Worm (Caenorhabditis elegans) whole organism, late embryonic: Measurements from ENCODE around the gene srd-40.

Source experiments
- C08G9.2 ChIP-seq: sonication (generic microtip); optimal IDR thresholded peaks from 2 replicates; lab custom pipeline; 2016; ENCODE audit warnings: mild to moderate bottlenecking, missing genetic modification characterization, moderate library complexity, missing compliant biosample characterization
- C38D4.7 ChIP-seq: fragments of 200-800 bp; sonication (Bioruptor generic); optimal IDR thresholded peaks from 2 replicates; lab custom pipeline; 2018; ENCODE audit warnings: mild to moderate bottlenecking, missing genetic modification characterization, moderate library complexity, missing compliant biosample characterization
- F13H6.1 ChIP-seq: sonication (generic microtip); optimal IDR thresholded peaks from 2 replicates; lab custom pipeline; 2016; ENCODE audit warnings: missing genetic modification characterization, missing compliant biosample characterization
- K09A11.1 ChIP-seq: sonication (generic microtip); optimal IDR thresholded peaks from 2 replicates; lab custom pipeline; 2017; ENCODE audit warnings: antibody characterized with exemption, mild to moderate bottlenecking, missing genetic modification characterization, missing compliant biosample characterization; ENCODE audit not compliant: insufficient read depth
- T23F11.4 ChIP-seq: fragments of 200-800 bp; sonication (Bioruptor generic); optimal IDR thresholded peaks from 2 replicates; lab custom pipeline; 2018; ENCODE audit warnings: mild to moderate bottlenecking, missing genetic modification characterization, missing compliant biosample characterization
- ahr-1 ChIP-seq: sonication (generic microtip); optimal IDR thresholded peaks from 2 replicates; lab custom pipeline; 2016; ENCODE audit warnings: missing genetic modification characterization, missing compliant biosample characterization
- ceh-14 ChIP-seq: sonication (generic microtip); optimal IDR thresholded peaks from 2 replicates; lab custom pipeline; 2016; ENCODE audit warnings: missing genotype, missing genetic modification characterization, missing compliant biosample characterization
- ceh-2 ChIP-seq: sonication (generic microtip); optimal IDR thresholded peaks from 2 replicates; lab custom pipeline; 2016; ENCODE audit warnings: missing genotype, missing genetic modification characterization, missing compliant biosample characterization
- ceh-22 ChIP-seq: sonication (generic microtip); optimal IDR thresholded peaks from 2 replicates; lab custom pipeline; 2017; ENCODE audit warnings: missing biosample characterization, missing genetic modification characterization
- ceh-34 ChIP-seq: sonication (generic microtip); optimal IDR thresholded peaks from 2 replicates; lab custom pipeline; 2016; ENCODE audit warnings: mild to moderate bottlenecking, missing genetic modification characterization, missing compliant biosample characterization
- ceh-45 ChIP-seq: fragments of 200-800 bp; sonication (Bioruptor generic); IDR thresholded peaks from 2 replicates; pipeline ENCODE4 v1.3.6; 2022; ENCODE audit warnings: missing genetic modification reagents, missing genetic modification characterization, missing compliant biosample characterization
- ceh-48 ChIP-seq: sonication (generic microtip); optimal IDR thresholded peaks from 2 replicates; lab custom pipeline; 2016; ENCODE audit warnings: missing genetic modification characterization, inconsistent platforms, missing compliant biosample characterization
- ceh-9 ChIP-seq: sonication (generic microtip); optimal IDR thresholded peaks from 2 replicates; lab custom pipeline; 2016; ENCODE audit warnings: mild to moderate bottlenecking, missing genetic modification characterization, inconsistent platforms, missing compliant biosample characterization
- che-1 ChIP-seq: sonication (generic microtip); optimal IDR thresholded peaks from 2 replicates; lab custom pipeline; 2016; ENCODE audit warnings: mild to moderate bottlenecking, missing genetic modification characterization, missing compliant biosample characterization
- dmd-4 ChIP-seq: sonication (generic microtip); optimal IDR thresholded peaks from 2 replicates; lab custom pipeline; 2016; ENCODE audit warnings: borderline replicate concordance, missing genetic modification characterization, missing compliant biosample characterization
- dve-1 ChIP-seq: sonication (generic microtip); optimal IDR thresholded peaks from 2 replicates; lab custom pipeline; 2017; ENCODE audit warnings: antibody characterized with exemption, mild to moderate bottlenecking, missing genetic modification characterization, missing compliant biosample characterization
- elt-4 ChIP-seq: sonication (generic microtip); optimal IDR thresholded peaks from 2 replicates; lab custom pipeline; 2016; ENCODE audit warnings: missing genetic modification characterization, missing compliant biosample characterization
- fkh-6 ChIP-seq: sonication (generic microtip); optimal IDR thresholded peaks from 2 replicates; lab custom pipeline; 2016; ENCODE audit warnings: missing genetic modification characterization, missing compliant biosample characterization
- gmeb-2 ChIP-seq: sonication (generic microtip); optimal IDR thresholded peaks from 2 replicates; lab custom pipeline; 2016; ENCODE audit warnings: missing genetic modification characterization, inconsistent platforms, missing compliant biosample characterization
- hlh-13 ChIP-seq: fragments of 200-800 bp; sonication (Bioruptor generic); optimal IDR thresholded peaks from 2 replicates; lab custom pipeline; 2018; ENCODE audit warnings: mild to moderate bottlenecking, missing genetic modification characterization, missing compliant biosample characterization
- hlh-15 ChIP-seq: sonication (generic microtip); optimal IDR thresholded peaks from 2 replicates; lab custom pipeline; 2016; ENCODE audit warnings: missing genetic modification characterization, missing compliant biosample characterization
- hlh-30 ChIP-seq: sonication (generic microtip); optimal IDR thresholded peaks from 2 replicates; lab custom pipeline; 2017; ENCODE audit warnings: antibody characterized with exemption, missing genetic modification characterization, missing compliant biosample characterization; ENCODE audit not compliant: insufficient read depth
- hlh-6 ChIP-seq: sonication (generic microtip); optimal IDR thresholded peaks from 2 replicates; lab custom pipeline; 2016; ENCODE audit warnings: missing genotype, missing genetic modification characterization, missing compliant biosample characterization
- lim-6 ChIP-seq: sonication (generic microtip); optimal IDR thresholded peaks from 2 replicates; lab custom pipeline; 2016; ENCODE audit warnings: missing genetic modification characterization, missing compliant biosample characterization
- lin-11 ChIP-seq: fragments of 200-800 bp; sonication (Bioruptor generic); optimal IDR thresholded peaks from 2 replicates; lab custom pipeline; 2018; ENCODE audit warnings: mild to moderate bottlenecking, missing genetic modification characterization, missing compliant biosample characterization
- madf-2 ChIP-seq: sonication (generic microtip); optimal IDR thresholded peaks from 2 replicates; lab custom pipeline; 2017; ENCODE audit warnings: missing genetic modification characterization, missing compliant biosample characterization
- nfya-1 ChIP-seq: sonication (generic microtip); optimal IDR thresholded peaks from 2 replicates; lab custom pipeline; 2017; ENCODE audit warnings: missing genetic modification characterization, mild to moderate bottlenecking, missing compliant biosample characterization, antibody characterized with exemption, moderate library complexity
- nhr-232 ChIP-seq: sonication (generic microtip); optimal IDR thresholded peaks from 2 replicates; lab custom pipeline; 2016; ENCODE audit warnings: missing genetic modification characterization, missing compliant biosample characterization
- npax-4 ChIP-seq: sonication (generic microtip); optimal IDR thresholded peaks from 2 replicates; lab custom pipeline; 2016; ENCODE audit warnings: missing genetic modification characterization, missing compliant biosample characterization
- odd-2 ChIP-seq: sonication (generic microtip); optimal IDR thresholded peaks from 2 replicates; lab custom pipeline; 2017; ENCODE audit warnings: antibody characterized with exemption, mild to moderate bottlenecking, missing genetic modification characterization, missing compliant biosample characterization
- pag-3 ChIP-seq: sonication (generic microtip); optimal IDR thresholded peaks from 2 replicates; lab custom pipeline; 2016; ENCODE audit warnings: missing compliant biosample characterization, missing genetic modification characterization, borderline replicate concordance
- pat-9 ChIP-seq: fragments of 200-800 bp; sonication (Bioruptor generic); optimal IDR thresholded peaks from 2 replicates; lab custom pipeline; 2018; ENCODE audit warnings: mild to moderate bottlenecking, missing genetic modification characterization, moderate library complexity, missing compliant biosample characterization
- pax-1 ChIP-seq: fragments of 150-350 bp; optimal IDR thresholded peaks from 2 replicates; lab custom pipeline; 2014; ENCODE audit warnings: missing biosample characterization, missing genetic modification characterization
- pha-4 ChIP-seq: fragments of 150-350 bp; optimal IDR thresholded peaks from 2 replicates; lab custom pipeline; 2018; ENCODE audit warnings: missing biosample characterization, missing genetic modification reagents, missing genetic modification characterization
- pros-1 ChIP-seq: fragments of 150-350 bp; optimal IDR thresholded peaks from 2 replicates; lab custom pipeline; 2014; ENCODE audit warnings: missing biosample characterization, missing genetic modification reagents, missing genetic modification characterization
- ref-2 ChIP-seq: sonication (generic microtip); optimal IDR thresholded peaks from 2 replicates; lab custom pipeline; 2016; ENCODE audit warnings: missing genetic modification characterization, missing compliant biosample characterization
- rnt-1 ChIP-seq: sonication (generic microtip); optimal IDR thresholded peaks from 2 replicates; lab custom pipeline; 2016; ENCODE audit warnings: missing genetic modification characterization, missing compliant biosample characterization
- sox-4 ChIP-seq: sonication (generic microtip); optimal IDR thresholded peaks from 2 replicates; lab custom pipeline; 2017; ENCODE audit warnings: mild to moderate bottlenecking, missing genetic modification characterization, inconsistent platforms, missing compliant biosample characterization
- syd-9 ChIP-seq: sonication (generic microtip); optimal IDR thresholded peaks from 2 replicates; lab custom pipeline; 2016; ENCODE audit warnings: mild to moderate bottlenecking, missing genetic modification characterization, moderate library complexity, missing compliant biosample characterization
- tbx-2 ChIP-seq: sonication (generic microtip); optimal IDR thresholded peaks from 2 replicates; lab custom pipeline; 2016; ENCODE audit warnings: missing genetic modification characterization, missing compliant biosample characterization
- tbx-7 ChIP-seq: sonication (generic microtip); optimal IDR thresholded peaks from 2 replicates; lab custom pipeline; 2016; ENCODE audit warnings: missing genotype, missing genetic modification characterization, missing compliant biosample characterization
- ttx-3 ChIP-seq: sonication (generic microtip); optimal IDR thresholded peaks from 2 replicates; lab custom pipeline; 2016; ENCODE audit warnings: missing genetic modification reagents, missing genetic modification characterization, missing compliant biosample characterization
- unc-3 ChIP-seq, 2 experiments: fragments of 200-800 bp in 1 of 2; sonication (Bioruptor generic) in 1 of 2; sonication (generic microtip) in 1 of 2; conservative IDR thresholded peaks in 1 of 2; optimal IDR thresholded peaks in 1 of 2; 2 replicates each; pipeline versions ENCODE4 v1.3.6 to Lab custom; 2016 to 2022; ENCODE audit warnings: missing compliant biosample characterization in 2 of 2, missing genetic modification characterization in 2 of 2, missing genetic modification reagents in 1 of 2
- unc-42 ChIP-seq: sonication (generic microtip); optimal IDR thresholded peaks from 2 replicates; lab custom pipeline; 2016; ENCODE audit warnings: missing genotype, missing genetic modification characterization, missing compliant biosample characterization
- zip-5 ChIP-seq: sonication (generic microtip); optimal IDR thresholded peaks from 2 replicates; lab custom pipeline; 2016; ENCODE audit warnings: missing genetic modification characterization, missing compliant biosample characterization
- ztf-16 ChIP-seq: sonication (generic microtip); optimal IDR thresholded peaks from 2 replicates; lab custom pipeline; 2017; ENCODE audit warnings: missing genetic modification characterization, missing compliant biosample characterization

The srd-40 gene

ce11 chrX:12364804-12365203, 41.3 kb downstream of the srd-40 start, which contains the start of gene F19H6.5:
TSS of gene F19H6.5 (minus strand) at chrX:12364904.
- TF ChIP-seq pha-4 (tag; lab: Kevin White, UChicago) = no peak
- no peak for TF ChIP-seq hlh-30
- TF ChIP-seq zip-5 (tag; lab: Kevin White, UChicago) = no peak
- no peak for TF ChIP-seq unc-3 (GFP tag; conservative IDR thresholded peaks at IDR 0.05; lab: Robert Waterston, UW)
- TF ChIP-seq unc-3 (tag; optimal IDR thresholded peaks at IDR 0.05; lab: Kevin White, UChicago) = no peak
- TF ChIP-seq nfya-1 (tag; lab: Kevin White, UChicago) = no peak
- TF ChIP-seq dve-1 (tag; lab: Kevin White, UChicago) = no peak
- no peak for TF ChIP-seq hlh-15
- TF ChIP-seq ahr-1 = no peak
- TF ChIP-seq fkh-6 (tag; lab: Kevin White, UChicago) = no peak
- no peak for TF ChIP-seq hlh-13
- no peak for TF ChIP-seq ceh-22 (tag; lab: Kevin White, UChicago)
- TF ChIP-seq ztf-16 (tag; lab: Kevin White, UChicago) = no peak
- TF ChIP-seq nhr-232 (tag; lab: Kevin White, UChicago) = no peak
- TF ChIP-seq ref-2 (tag; lab: Kevin White, UChicago) = no peak
- TF ChIP-seq pat-9 (tag; lab: Kevin White, UChicago) = no peak
- TF ChIP-seq ceh-9 = no peak

ce11 chrX:12365388-12365787, 41.8 kb downstream of the srd-40 start, which contains the start of gene F19H6.4:
TSS of gene F19H6.4 (plus strand) at chrX:12365688.
- no peak for TF ChIP-seq hlh-15
- no peak for TF ChIP-seq T23F11.4 (GFP tag; lab: Kevin White, UChicago)
- no peak for TF ChIP-seq F13H6.1 (tag; lab: Kevin White, UChicago)
- TF ChIP-seq tbx-7 (tag; lab: Kevin White, UChicago) = no peak
- TF ChIP-seq syd-9 (tag; lab: Kevin White, UChicago) = no peak
- no peak for TF ChIP-seq nhr-232 (tag; lab: Kevin White, UChicago)
- TF ChIP-seq lim-6 = no peak
- TF ChIP-seq K09A11.1 (tag; lab: Kevin White, UChicago) = no peak
- TF ChIP-seq che-1 (tag; lab: Kevin White, UChicago) = no peak
- TF ChIP-seq hlh-6 = no peak
- TF ChIP-seq tbx-2 (tag; lab: Kevin White, UChicago) = no peak
- TF ChIP-seq unc-42 (tag; lab: Kevin White, UChicago) = no peak
- no peak for TF ChIP-seq pag-3 (tag; lab: Kevin White, UChicago)
- TF ChIP-seq ceh-9 = no peak
- no peak for TF ChIP-seq pax-1 (tag; lab: Kevin White, UChicago)

DNA sequence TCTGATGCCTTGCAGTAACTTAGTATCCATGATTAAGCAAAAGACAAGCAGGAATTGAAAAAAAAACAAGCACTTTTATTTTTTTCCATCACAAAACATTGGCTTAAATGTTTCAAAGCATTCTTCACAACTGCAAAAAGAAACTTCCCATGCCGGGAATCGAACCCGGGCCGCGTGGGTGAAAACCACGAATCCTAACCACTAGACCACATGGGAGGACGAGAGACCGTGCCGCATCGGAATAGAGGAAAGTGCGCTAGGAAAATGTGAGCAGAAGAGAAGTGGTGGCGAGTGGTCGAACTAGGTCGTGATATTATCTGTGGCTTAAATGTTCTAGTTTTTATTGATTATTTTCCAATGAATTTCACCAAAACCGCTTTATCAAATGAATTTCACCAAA, 44.0 kb downstream of the srd-40 start:
- TF ChIP-seq ceh-14 (tag; lab: Kevin White, UChicago) (no peak), ahr-1 (peak; percentile 18), F13H6.1 (tag; lab: Kevin White, UChicago) (no peak), npax-4 (tag; lab: Kevin White, UChicago) (peak; percentile 15), lim-6 (no peak), che-1 (tag; lab: Kevin White, UChicago) (peak; percentile 56), ceh-2 (peak; percentile 19), unc-42 (tag; lab: Kevin White, UChicago) (no peak), dve-1 (tag; lab: Kevin White, UChicago) (no peak), C38D4.7 (GFP tag; lab: Kevin White, UChicago) (peak; percentile 20), syd-9 (tag; lab: Kevin White, UChicago) (peak; percentile 65), odd-2 (tag; lab: Kevin White, UChicago) (no peak), ceh-48 (peak; percentile 27), ceh-22 (tag; lab: Kevin White, UChicago) (no peak), ceh-45 (GFP tag; lab: Robert Waterston, UW) (no peak), hlh-15 (no peak), madf-2 (no peak), dmd-4 (tag; lab: Kevin White, UChicago) (no peak), hlh-6 (peak; percentile 61), rnt-1 (tag; lab: Kevin White, UChicago) (peak; percentile 53), hlh-13 (no peak), nfya-1 (tag; lab: Kevin White, UChicago) (peak; percentile 38), hlh-30 (peak; percentile 36), pax-1 (tag; lab: Kevin White, UChicago) (no peak), T23F11.4 (GFP tag; lab: Kevin White, UChicago) (peak; percentile 32), ttx-3 (peak; percentile 57), gmeb-2 (tag; lab: Kevin White, UChicago) (peak; percentile 46), pros-1 (no peak), sox-4 (tag; lab: Kevin White, UChicago) (peak; percentile 40), lin-11 (peak; percentile 47), ceh-34 (peak; percentile 38), C08G9.2 (tag; lab: Kevin White, UChicago) (peak; percentile 53), elt-4 (tag; lab: Kevin White, UChicago) (no peak)
